Worm (Caenorhabditis elegans) whole organism, L3 larva: Measurements from ENCODE around the gene C39D10.1.

Source experiments
- R02D3.7 ChIP-seq: fragments of 150-350 bp; optimal IDR thresholded peaks from 2 replicates; lab custom pipeline; 2014; ENCODE audit warnings: missing biosample characterization, missing genetic modification characterization
- ZK546.5 ChIP-seq: sonication (generic microtip); optimal IDR thresholded peaks from 2 replicates; lab custom pipeline; 2017; ENCODE audit warnings: missing biosample characterization, missing genetic modification characterization
- aly-2 ChIP-seq: fragments of 150-350 bp; optimal IDR thresholded peaks from 2 replicates; lab custom pipeline; 2014; ENCODE audit warnings: missing biosample characterization, missing genetic modification characterization
- ama-1 ChIP-seq: fragments of 150-350 bp; optimal IDR thresholded peaks from 2 replicates; lab custom pipeline; 2018
- ceh-16 ChIP-seq: sonication (generic microtip); optimal IDR thresholded peaks from 2 replicates; lab custom pipeline; 2017; ENCODE audit warnings: missing biosample characterization, missing genetic modification characterization
- ceh-82 ChIP-seq: fragments of 150-350 bp; optimal IDR thresholded peaks from 2 replicates; lab custom pipeline; 2014; ENCODE audit warnings: missing biosample characterization, missing genetic modification characterization
- ceh-9 ChIP-seq: sonication (generic microtip); optimal IDR thresholded peaks from 2 replicates; lab custom pipeline; 2018; ENCODE audit warnings: missing biosample characterization, missing genetic modification characterization
- daf-12 ChIP-seq: fragments of 150-350 bp; optimal IDR thresholded peaks from 2 replicates; lab custom pipeline; 2014; ENCODE audit warnings: missing biosample characterization, missing genetic modification reagents, missing genetic modification characterization
- egl-27 ChIP-seq: sonication (generic microtip); optimal IDR thresholded peaks from 4 replicates; lab custom pipeline; 2017; ENCODE audit warnings: missing biosample characterization, missing genetic modification reagents, missing genetic modification characterization
- egl-5 ChIP-seq: fragments of 150-350 bp; optimal IDR thresholded peaks from 2 replicates; lab custom pipeline; 2017; ENCODE audit warnings: missing biosample characterization, missing genetic modification reagents, missing genetic modification characterization, inconsistent platforms
- elt-1 ChIP-seq: fragments of 150-350 bp; optimal IDR thresholded peaks from 2 replicates; lab custom pipeline; 2014; ENCODE audit warnings: missing biosample characterization, missing genetic modification characterization
- elt-3 ChIP-seq, 3 experiments: fragments of 150-350 bp in 1 of 3; sonication (generic microtip) in 2 of 3; optimal IDR thresholded peaks; 2 replicates in 2 of 3; 4 replicates in 1 of 3; lab custom pipeline; 2014 to 2017; ENCODE audit warnings: missing biosample characterization in 3 of 3, missing genetic modification characterization in 3 of 3
- fkh-10 ChIP-seq: sonication (generic microtip); optimal IDR thresholded peaks from 2 replicates; lab custom pipeline; 2017; ENCODE audit warnings: missing biosample characterization, missing genetic modification reagents, missing genetic modification characterization
- fkh-2 ChIP-seq: fragments of 150-350 bp; optimal IDR thresholded peaks from 2 replicates; lab custom pipeline; 2014; ENCODE audit warnings: missing biosample characterization, missing genetic modification reagents, missing genetic modification characterization
- fos-1 ChIP-seq: fragments of 150-350 bp; optimal IDR thresholded peaks from 2 replicates; lab custom pipeline; 2014; ENCODE audit warnings: missing biosample characterization, missing genetic modification characterization
- jun-1 ChIP-seq: fragments of 150-350 bp; optimal IDR thresholded peaks from 2 replicates; lab custom pipeline; 2014; ENCODE audit warnings: missing biosample characterization, missing genetic modification reagents, missing genetic modification characterization
- lin-39 ChIP-seq: fragments of 150-350 bp; optimal IDR thresholded peaks from 2 replicates; lab custom pipeline; 2018; ENCODE audit warnings: missing biosample characterization, missing genetic modification reagents, missing genetic modification characterization
- lsy-12 ChIP-seq: sonication (generic microtip); optimal IDR thresholded peaks from 2 replicates; lab custom pipeline; 2016; ENCODE audit warnings: mild to moderate bottlenecking, missing genetic modification characterization, missing compliant biosample characterization
- mdl-1 ChIP-seq: fragments of 150-350 bp; optimal IDR thresholded peaks from 2 replicates; lab custom pipeline; 2014; ENCODE audit warnings: missing biosample characterization, missing genetic modification characterization
- mml-1 ChIP-seq: fragments of 150-350 bp; sonication (generic microtip); optimal IDR thresholded peaks from 3 replicates; lab custom pipeline; 2014; ENCODE audit warnings: missing biosample characterization, missing genetic modification characterization
- nfya-1 ChIP-seq: sonication (generic microtip); optimal IDR thresholded peaks from 2 replicates; lab custom pipeline; 2017; ENCODE audit warnings: missing genetic modification characterization, mild to moderate bottlenecking, missing compliant biosample characterization, antibody characterized with exemption, moderate library complexity; ENCODE audit not compliant: insufficient read depth
- nhr-11 ChIP-seq: fragments of 150-350 bp; optimal IDR thresholded peaks from 2 replicates; lab custom pipeline; 2014; ENCODE audit warnings: missing biosample characterization, missing genetic modification characterization
- nhr-23 ChIP-seq: fragments of 150-350 bp; optimal IDR thresholded peaks from 2 replicates; lab custom pipeline; 2014; ENCODE audit warnings: missing biosample characterization, missing genetic modification reagents, missing genetic modification characterization
- nhr-25 ChIP-seq: sonication (generic microtip); optimal IDR thresholded peaks from 2 replicates; lab custom pipeline; 2017; ENCODE audit warnings: missing biosample characterization, missing genetic modification characterization
- nhr-28 ChIP-seq: fragments of 150-350 bp; optimal IDR thresholded peaks from 2 replicates; lab custom pipeline; 2014; ENCODE audit warnings: missing biosample characterization, missing genetic modification characterization
- nhr-43 ChIP-seq: sonication (generic microtip); optimal IDR thresholded peaks from 2 replicates; lab custom pipeline; 2016; ENCODE audit warnings: mild to moderate bottlenecking, missing genetic modification characterization, missing compliant biosample characterization; ENCODE audit not compliant: poor library complexity, severe bottlenecking
- nhr-67 ChIP-seq: fragments of 150-350 bp; optimal IDR thresholded peaks from 2 replicates; lab custom pipeline; 2014; ENCODE audit warnings: missing biosample characterization, missing genetic modification characterization
- nhr-76 ChIP-seq: fragments of 150-350 bp; sonication (generic microtip); optimal IDR thresholded peaks from 5 replicates; lab custom pipeline; 2014; ENCODE audit warnings: missing biosample characterization, missing genetic modification characterization
- nhr-77 ChIP-seq: fragments of 150-350 bp; optimal IDR thresholded peaks from 2 replicates; lab custom pipeline; 2014; ENCODE audit warnings: missing biosample characterization, missing genetic modification characterization
- pha-4 ChIP-seq: fragments of 150-350 bp; optimal IDR thresholded peaks from 2 replicates; lab custom pipeline; 2014; ENCODE audit warnings: missing biosample characterization, missing genetic modification reagents, missing genetic modification characterization
- pqm-1 ChIP-seq: fragments of 150-350 bp; optimal IDR thresholded peaks from 2 replicates; lab custom pipeline; 2017; ENCODE audit warnings: missing biosample characterization, missing genetic modification characterization, inconsistent platforms
- sea-2 ChIP-seq: fragments of 150-350 bp; sonication (generic microtip); optimal IDR thresholded peaks from 4 replicates; lab custom pipeline; 2014; ENCODE audit warnings: missing biosample characterization, missing genetic modification reagents, missing genetic modification characterization
- skn-1 ChIP-seq: fragments of 150-350 bp; optimal IDR thresholded peaks from 2 replicates; lab custom pipeline; 2014; ENCODE audit warnings: missing biosample characterization, missing genetic modification characterization
- tbx-2 ChIP-seq: sonication (generic microtip); optimal IDR thresholded peaks from 2 replicates; lab custom pipeline; 2016; ENCODE audit warnings: mild to moderate bottlenecking, missing genetic modification characterization, missing compliant biosample characterization
- unc-39 ChIP-seq: sonication (generic microtip); optimal IDR thresholded peaks from 4 replicates; lab custom pipeline; 2017; ENCODE audit warnings: missing biosample characterization, missing genetic modification characterization
- ztf-11 ChIP-seq: fragments of 150-350 bp; optimal IDR thresholded peaks from 2 replicates; lab custom pipeline; 2014; ENCODE audit warnings: missing biosample characterization, missing genetic modification characterization
- ztf-4 ChIP-seq: fragments of 150-350 bp; optimal IDR thresholded peaks from 2 replicates; lab custom pipeline; 2014; ENCODE audit warnings: missing biosample characterization, missing genetic modification characterization

C39D10.1 gene

DNA sequence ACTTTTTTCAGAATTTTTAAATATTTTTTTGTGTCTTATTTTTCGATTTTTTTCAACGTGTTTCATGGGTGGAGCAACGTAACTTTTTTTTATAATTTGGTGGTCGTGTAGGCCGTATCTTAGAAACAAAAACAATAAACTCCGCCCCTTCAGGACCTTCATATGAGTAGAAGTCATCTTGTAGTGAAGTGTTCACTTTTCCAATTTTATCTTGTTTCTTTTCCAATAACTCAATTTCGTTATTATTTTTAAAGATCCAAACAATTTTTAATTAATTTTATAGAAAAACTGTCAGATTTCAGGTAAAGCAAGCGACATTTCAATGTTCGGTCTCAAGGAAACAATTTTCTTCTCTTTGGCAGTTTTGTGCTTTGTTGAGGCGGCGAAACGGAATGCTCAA lies 17.8 kb upstream of the C39D10.1 start, which contains the start of gene C39D10.2:
Gene C39D10.2, plus strand, starts transcription at position 301 of the 400 bp plus-strand sequence.
- TF ChIP-seq egl-5 (no peak), nhr-77 (tag; lab: Kevin White, UChicago) (no peak), pqm-1 (no peak), elt-1 (tag; lab: Kevin White, UChicago) (no peak), unc-39 (tag; lab: Kevin White, UChicago) (no peak), ceh-16 (no peak), jun-1 (no peak), nfya-1 (tag; lab: Kevin White, UChicago) (no peak), lsy-12 (no peak), nhr-11 (tag; lab: Kevin White, UChicago) (no peak), nhr-23 (tag; lab: Kevin White, UChicago) (no peak), ceh-9 (tag; lab: Kevin White, UChicago) (no peak), nhr-76 (tag; lab: Kevin White, UChicago) (no peak), ceh-82 (tag; lab: Kevin White, UChicago) (no peak), elt-3 (tag; optimal IDR thresholded peaks at IDR 0.05; lab: Kevin White, UChicago) (no peak), ZK546.5 (tag; lab: Kevin White, UChicago) (no peak), egl-27 (no peak), R02D3.7 (no peak), daf-12 (tag; lab: Kevin White, UChicago) (no peak)
- TF ChIP-seq, all 47 proteins: peak for 0

DNA sequence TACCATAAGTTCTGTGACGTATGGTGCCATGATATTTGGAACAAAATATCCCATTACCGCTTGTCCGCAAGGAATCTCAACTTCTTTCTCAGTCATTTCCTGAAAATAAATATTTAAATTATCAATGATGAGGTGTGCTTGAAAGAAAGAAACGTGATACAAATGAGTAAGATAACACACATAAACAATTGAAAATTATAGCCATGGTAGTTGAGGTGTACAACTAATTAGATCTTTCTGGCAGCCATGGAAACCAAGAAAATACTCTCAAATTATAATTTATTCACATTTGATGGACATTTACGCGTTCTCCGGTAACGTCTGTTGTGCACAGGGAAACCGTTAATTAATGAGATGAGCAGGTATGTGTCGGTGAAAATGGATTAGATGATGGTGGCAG lies 14.5 kb upstream of the C39D10.1 start, which contains the start of gene C39D10.5:
Gene C39D10.5, minus strand, starts transcription at position 101 of the 400 bp plus-strand sequence.
- no peak for TF ChIP-seq fkh-2 (tag; lab: Kevin White, UChicago)
- no peak for TF ChIP-seq pqm-1
- no peak for TF ChIP-seq pha-4 (tag; lab: Kevin White, UChicago)
- no peak for TF ChIP-seq ZK546.5 (tag; lab: Kevin White, UChicago)
- TF ChIP-seq lin-39 (tag; lab: Kevin White, UChicago) = no peak
- no peak for TF ChIP-seq lsy-12
- no peak for TF ChIP-seq fkh-10 (GFP tag; lab: Kevin White, UChicago)
- TF ChIP-seq unc-39 (tag; lab: Kevin White, UChicago) = no peak
- no peak for TF ChIP-seq nhr-25
- TF ChIP-seq aly-2 (tag; lab: Kevin White, UChicago) = no peak
- TF ChIP-seq ztf-4 = no peak
- no peak for TF ChIP-seq ceh-82 (tag; lab: Kevin White, UChicago)
- TF ChIP-seq ama-1 = no peak
- no peak for TF ChIP-seq mdl-1
- TF ChIP-seq mml-1 (tag; lab: Kevin White, UChicago) = no peak
- TF ChIP-seq elt-3 (tag; optimal IDR thresholded peaks at IDR 0.05; lab: Kevin White, UChicago) = no peak
- no peak for TF ChIP-seq ztf-11
- no peak for TF ChIP-seq nhr-11 (tag; lab: Kevin White, UChicago)
- TF ChIP-seq jun-1 = no peak
- TF ChIP-seq nhr-67 (tag; lab: Kevin White, UChicago) = no peak

DNA sequence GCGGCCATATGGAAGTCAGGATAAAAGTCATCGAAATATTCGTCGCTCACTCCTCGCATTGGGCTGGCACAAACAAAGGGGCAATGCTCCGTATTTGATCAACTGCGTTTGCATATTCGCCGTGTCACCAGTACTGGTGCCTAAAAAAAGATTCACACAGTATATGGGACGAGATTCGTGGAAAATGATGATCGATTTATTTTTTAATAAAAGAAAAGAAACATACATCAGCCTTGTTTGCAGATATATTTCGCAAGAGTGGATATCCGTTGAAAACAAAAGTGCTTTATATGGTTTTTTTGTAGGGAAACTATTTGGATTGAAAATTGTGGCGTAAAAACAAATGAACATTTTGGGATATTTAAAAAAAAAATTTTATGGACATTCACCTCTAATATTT lies 9.1 kb upstream of the C39D10.1 start, which contains the start of gene latd-1:
Gene latd-1, minus strand, starts transcription at position 101 of the 400 bp plus-strand sequence.
- no peak for TF ChIP-seq skn-1 (tag; lab: Kevin White, UChicago)
- no peak for TF ChIP-seq pha-4 (tag; lab: Kevin White, UChicago)
- no peak for TF ChIP-seq mml-1 (tag; lab: Kevin White, UChicago)
- TF ChIP-seq ceh-9 (tag; lab: Kevin White, UChicago) = no peak
- no peak for TF ChIP-seq tbx-2 (tag; lab: Kevin White, UChicago)
- no peak for TF ChIP-seq nfya-1 (tag; lab: Kevin White, UChicago)
- no peak for TF ChIP-seq elt-3 (tag; optimal IDR thresholded peaks at IDR 0.05; lab: Kevin White, UChicago)
- TF ChIP-seq sea-2 (GFP tag; lab: Kevin White, UChicago) = no peak
- no peak for TF ChIP-seq R02D3.7
- no peak for TF ChIP-seq ztf-4
- TF ChIP-seq, all 47 proteins: peak for 0

DNA sequence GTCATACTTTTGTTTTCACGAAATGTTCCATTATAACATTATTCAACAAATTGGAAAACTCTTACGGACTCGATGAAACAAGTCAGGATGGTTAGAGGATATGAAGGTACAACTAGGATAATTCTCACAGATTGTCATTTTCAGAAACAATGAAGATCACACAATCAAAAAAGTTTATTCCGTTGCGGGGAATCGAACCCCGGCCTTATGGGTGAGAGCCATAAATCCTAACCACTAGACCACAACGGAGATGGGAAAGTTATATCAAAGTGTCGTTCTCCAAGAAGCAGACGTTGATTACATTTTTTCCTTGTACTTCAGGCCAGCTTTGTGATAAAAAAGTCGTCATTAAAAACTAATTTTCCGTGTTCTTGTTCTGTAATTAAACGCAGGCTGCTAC lies 8.6 kb upstream of the C39D10.1 start:
- no peak for TF ChIP-seq R02D3.7
- TF ChIP-seq fos-1 = no peak
- TF ChIP-seq nhr-43 (tag; lab: Kevin White, UChicago) = peak; percentile 19
- peak; percentile 23 for TF ChIP-seq lsy-12
- no peak for TF ChIP-seq nhr-28 (tag; lab: Kevin White, UChicago)
